Fruit fly (Drosophila melanogaster): Measurements from ENCODE around the gene ens.

The ens gene

DNA sequence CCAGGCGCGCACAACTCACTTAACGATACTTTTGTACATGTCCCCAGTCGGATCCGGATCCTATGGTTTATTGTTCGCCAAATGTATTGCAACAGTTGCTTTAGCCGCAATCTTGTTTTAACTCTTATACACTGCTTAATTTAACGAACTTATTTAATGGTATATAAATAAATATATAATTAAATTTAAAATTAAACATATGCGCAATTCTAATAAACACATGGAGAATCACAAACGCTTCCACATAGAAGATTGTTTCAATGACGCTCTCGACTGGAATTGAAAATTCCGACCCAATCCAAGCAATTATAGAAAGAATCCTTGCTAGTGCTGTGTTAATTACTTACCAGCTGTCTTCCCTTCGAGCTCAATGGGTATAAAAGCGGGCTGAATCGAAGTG is 6.8 kb upstream of the ens start, which contains the start of gene Akh:
Akh (plus strand) TSS at position 301 of the 400 bp plus-strand sequence.
- TF ChIP-seq Sin3A (optimal IDR thresholded peaks at IDR 0.05) (no peak), ttk (optimal IDR thresholded peaks at IDR 0.05) (no peak), insv (optimal IDR thresholded peaks at IDR 0.05) (no peak), psq (optimal IDR thresholded peaks at IDR 0.05) (no peak), Myc (optimal IDR thresholded peaks at IDR 0.05) (no peak), h (optimal IDR thresholded peaks at IDR 0.05) (no peak)

DNA sequence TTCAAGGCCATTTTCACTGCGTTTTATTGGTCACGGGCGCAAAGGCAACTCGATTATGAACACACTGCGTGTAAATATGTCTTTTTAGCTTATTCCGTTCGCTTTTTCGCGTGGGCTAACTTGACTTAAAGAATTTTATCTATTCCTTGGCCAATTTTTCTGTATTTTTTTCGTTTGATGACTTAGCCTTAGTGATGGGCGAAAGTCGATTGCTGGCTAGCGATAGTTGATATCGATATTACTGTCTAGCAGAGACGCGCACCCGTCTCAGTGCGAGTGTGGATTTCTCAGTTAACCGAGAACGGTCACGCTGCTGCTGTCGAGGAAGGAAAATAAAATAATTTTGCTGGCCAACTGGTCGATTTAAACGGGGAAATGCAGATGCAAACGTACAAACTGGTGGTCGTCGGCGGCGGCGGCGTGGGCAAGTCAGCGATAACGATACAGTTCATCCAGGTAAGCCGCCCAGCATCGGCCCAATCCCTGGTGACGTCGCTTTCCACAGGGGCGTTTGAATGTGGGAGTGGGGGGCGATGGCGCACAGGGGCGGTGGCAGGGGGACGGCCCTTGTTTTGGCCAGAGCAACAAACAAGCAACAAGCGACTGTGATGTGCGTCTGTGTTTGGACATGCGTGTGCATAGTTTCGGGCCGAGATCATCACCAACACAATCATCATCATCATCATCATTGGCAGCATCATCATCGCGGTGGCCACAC is 4.6 kb upstream of the ens start, which contains the start of the genes Rop and Ras64B:
Rop (minus strand) TSS at position 193 of the 718 bp plus-strand sequence.
Ras64B (plus strand) TSS at position 273 of the 718 bp plus-strand sequence.
- TF ChIP-seq Myc (optimal IDR thresholded peaks at IDR 0.05) = no peak
- no peak for TF ChIP-seq h (optimal IDR thresholded peaks at IDR 0.05)
- TF ChIP-seq ttk (optimal IDR thresholded peaks at IDR 0.05) = no peak
- TF ChIP-seq Sin3A (optimal IDR thresholded peaks at IDR 0.05) = no peak
- TF ChIP-seq psq (optimal IDR thresholded peaks at IDR 0.05) = no peak

DNA sequence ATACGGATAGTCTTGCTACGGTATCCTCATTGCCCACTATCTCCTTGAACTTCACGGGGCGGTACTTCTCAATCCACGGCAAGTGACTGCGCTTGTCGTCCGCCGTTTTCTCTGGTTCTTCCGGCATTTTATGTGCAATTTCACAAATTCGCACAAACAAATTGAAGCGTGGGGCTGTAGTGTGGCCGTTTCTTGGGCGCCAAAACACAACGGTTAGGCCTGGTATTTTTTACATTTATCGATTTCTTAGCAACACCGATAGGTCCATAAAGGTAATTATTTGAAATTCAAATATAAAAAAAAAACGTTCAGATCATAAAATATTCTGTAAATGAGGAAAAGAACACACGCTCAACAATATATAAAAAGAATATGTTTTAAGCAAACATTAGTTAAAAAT is 1.5 kb upstream of the ens start, which contains the start of gene RfC4:
RfC4 (minus strand) TSS at position 182 of the 400 bp plus-strand sequence.
- TF ChIP-seq Sin3A (optimal IDR thresholded peaks at IDR 0.05) (no peak), insv (optimal IDR thresholded peaks at IDR 0.05) (no peak), psq (optimal IDR thresholded peaks at IDR 0.05) (no peak), ttk (optimal IDR thresholded peaks at IDR 0.05) (no peak), Myc (optimal IDR thresholded peaks at IDR 0.05) (no peak), h (optimal IDR thresholded peaks at IDR 0.05) (no peak)

DNA sequence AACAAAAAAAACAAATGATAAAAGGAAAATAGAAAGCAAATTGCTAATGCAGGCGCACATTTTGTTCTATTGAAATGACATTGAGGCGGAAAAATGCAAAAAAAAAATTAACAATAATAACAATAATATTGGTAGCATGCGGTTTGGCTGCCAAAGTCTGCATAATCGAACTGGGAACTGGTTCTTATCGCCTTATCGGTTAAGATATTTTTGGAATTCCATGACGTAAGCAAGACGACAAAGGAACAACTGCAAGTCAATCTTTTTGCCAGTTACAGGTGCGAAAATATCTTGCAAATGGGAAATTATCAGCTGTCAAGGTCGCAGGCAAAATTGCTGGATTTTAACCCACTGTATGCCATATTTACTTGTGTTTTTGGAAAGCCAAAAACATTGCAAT is 1.8 kb downstream of the ens start:
- no peak for TF ChIP-seq h (optimal IDR thresholded peaks at IDR 0.05)
- TF ChIP-seq ttk (optimal IDR thresholded peaks at IDR 0.05) = no peak
- TF ChIP-seq insv (optimal IDR thresholded peaks at IDR 0.05) = no peak
- no peak for TF ChIP-seq Myc (optimal IDR thresholded peaks at IDR 0.05)
- TF ChIP-seq psq (optimal IDR thresholded peaks at IDR 0.05) = no peak
- TF ChIP-seq Sin3A (optimal IDR thresholded peaks at IDR 0.05) = no peak

DNA sequence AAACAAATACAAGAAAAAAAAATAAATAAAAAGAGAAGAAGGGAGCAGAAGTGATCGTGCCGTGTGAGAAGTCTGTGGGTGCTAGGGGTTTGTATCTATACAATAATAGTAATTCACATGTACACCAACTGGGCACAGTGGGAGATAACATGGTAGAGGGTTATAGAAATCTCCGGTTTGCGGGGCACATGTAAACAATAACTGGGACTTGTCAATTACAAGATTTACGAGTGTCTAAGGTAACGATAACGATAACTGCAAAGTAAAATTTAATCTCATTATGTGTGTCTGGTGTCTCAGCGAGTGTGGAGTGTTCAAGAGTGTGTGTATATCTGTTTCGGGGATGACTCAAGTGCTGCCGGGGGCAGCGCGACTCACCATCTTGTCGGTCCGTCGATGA is 3.6 kb downstream of the ens start:
- TF ChIP-seq psq (optimal IDR thresholded peaks at IDR 0.05) (no peak), Myc (optimal IDR thresholded peaks at IDR 0.05) (no peak), h (optimal IDR thresholded peaks at IDR 0.05) (no peak), ttk (optimal IDR thresholded peaks at IDR 0.05) (no peak), Sin3A (optimal IDR thresholded peaks at IDR 0.05) (no peak), insv (optimal IDR thresholded peaks at IDR 0.05) (no peak)

DNA sequence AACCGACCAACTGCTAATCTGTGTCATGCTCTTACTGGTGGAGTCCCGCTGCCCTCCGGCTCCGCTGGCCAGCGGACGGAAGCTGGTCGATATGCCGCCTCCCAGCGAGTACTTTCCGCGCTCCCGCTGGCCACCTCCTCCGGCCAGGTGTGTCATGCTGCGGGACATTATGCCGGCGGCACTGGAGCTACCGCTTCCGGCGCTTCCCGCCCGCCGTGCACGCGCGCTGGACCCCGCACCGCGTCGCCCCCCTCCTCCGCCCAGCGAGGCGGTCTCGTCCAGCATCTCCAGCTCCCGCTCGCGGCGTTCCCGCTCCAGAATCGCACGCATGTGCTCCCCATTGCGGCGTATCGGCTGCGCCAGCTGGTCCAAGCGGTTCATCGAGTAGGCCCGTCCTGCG is 5.8 kb downstream of the ens start:
- TF ChIP-seq psq (optimal IDR thresholded peaks at IDR 0.05) (no peak), h (optimal IDR thresholded peaks at IDR 0.05) (no peak), Myc (optimal IDR thresholded peaks at IDR 0.05) (no peak)

DNA sequence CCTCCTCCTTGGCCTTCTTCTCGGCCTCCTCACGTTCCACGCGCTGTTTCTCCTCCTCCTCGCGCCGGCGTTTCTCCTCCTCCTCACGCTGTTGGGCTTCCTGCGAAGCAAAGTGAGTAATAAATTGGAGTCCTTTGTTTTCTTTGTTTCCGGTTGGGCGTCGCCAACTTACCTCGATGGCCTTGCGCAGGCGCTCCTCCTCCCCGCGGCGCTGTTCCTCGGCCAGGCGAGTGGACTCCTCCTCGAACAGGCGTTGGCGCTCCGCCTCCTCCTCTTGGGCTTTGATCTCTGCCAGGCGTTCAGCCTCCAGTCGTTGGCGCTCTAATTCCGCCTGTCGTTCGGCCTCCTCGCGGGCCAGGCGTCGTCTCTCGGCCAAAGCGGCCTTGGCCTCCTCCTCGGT is 8.6 kb downstream of the ens start:
- TF ChIP-seq psq (optimal IDR thresholded peaks at IDR 0.05) (no peak), ttk (optimal IDR thresholded peaks at IDR 0.05) (no peak), Sin3A (optimal IDR thresholded peaks at IDR 0.05) (no peak), h (optimal IDR thresholded peaks at IDR 0.05) (no peak), Myc (optimal IDR thresholded peaks at IDR 0.05) (no peak), insv (optimal IDR thresholded peaks at IDR 0.05) (no peak)

DNA sequence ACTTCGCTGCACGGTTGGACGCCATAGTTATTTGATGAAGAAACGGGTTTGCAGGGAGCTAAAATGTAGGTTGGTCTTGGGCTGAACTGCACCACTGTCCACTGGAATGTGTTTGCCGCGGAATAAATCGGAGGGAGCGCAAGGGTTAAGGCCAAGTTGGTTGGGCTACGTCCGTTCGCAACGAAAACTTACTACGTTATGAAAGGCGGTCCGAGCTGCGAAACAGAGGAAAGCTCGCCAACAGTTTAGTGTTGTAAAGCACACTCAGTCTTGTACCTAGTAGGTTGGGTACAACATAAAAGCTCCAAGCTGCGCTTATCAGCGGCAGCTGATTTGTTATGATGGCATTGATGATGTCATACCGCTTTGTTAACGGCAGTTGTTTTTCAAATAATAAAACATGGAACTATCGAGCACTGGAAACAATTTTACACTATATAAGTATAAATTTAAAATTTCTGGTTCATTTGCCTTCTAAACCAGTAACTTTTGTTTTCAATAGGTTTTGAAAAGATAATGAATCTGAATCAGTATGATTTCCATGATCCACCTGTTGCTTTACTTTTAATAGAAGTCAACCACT is 12.1 kb downstream of the ens start, which contains the start of gene Chd64:
Chd64 (minus strand) TSS at position 204 of the 583 bp plus-strand sequence.
- TF ChIP-seq h (optimal IDR thresholded peaks at IDR 0.05) (no peak), ttk (optimal IDR thresholded peaks at IDR 0.05) (no peak), Myc (optimal IDR thresholded peaks at IDR 0.05) (no peak), psq (optimal IDR thresholded peaks at IDR 0.05) (no peak), insv (optimal IDR thresholded peaks at IDR 0.05) (no peak), Sin3A (optimal IDR thresholded peaks at IDR 0.05) (no peak)

DNA sequence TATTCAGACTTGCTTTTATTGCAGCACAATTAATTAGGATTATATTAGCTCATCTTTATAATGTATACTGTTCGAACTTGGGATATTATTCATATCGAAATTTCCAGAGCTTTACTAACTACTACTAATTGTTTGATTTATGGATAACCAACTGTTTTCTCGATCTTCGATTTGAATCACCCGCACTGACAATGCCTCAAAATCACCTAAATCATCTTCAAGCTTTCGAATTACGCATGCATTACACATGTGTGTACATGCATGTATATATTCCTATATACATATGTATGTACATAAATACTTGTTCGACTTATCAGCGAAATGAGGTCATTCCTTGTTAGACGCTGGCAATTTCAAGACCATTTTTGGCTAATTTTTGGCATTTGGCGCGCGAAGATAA is 12.8 kb downstream of the ens start:
- no peak for TF ChIP-seq psq (optimal IDR thresholded peaks at IDR 0.05)
- no peak for TF ChIP-seq Myc (optimal IDR thresholded peaks at IDR 0.05)
- no peak for TF ChIP-seq Sin3A (optimal IDR thresholded peaks at IDR 0.05)
- TF ChIP-seq ttk (optimal IDR thresholded peaks at IDR 0.05) = no peak
- TF ChIP-seq insv (optimal IDR thresholded peaks at IDR 0.05) = no peak
- no peak for TF ChIP-seq h (optimal IDR thresholded peaks at IDR 0.05)

DNA sequence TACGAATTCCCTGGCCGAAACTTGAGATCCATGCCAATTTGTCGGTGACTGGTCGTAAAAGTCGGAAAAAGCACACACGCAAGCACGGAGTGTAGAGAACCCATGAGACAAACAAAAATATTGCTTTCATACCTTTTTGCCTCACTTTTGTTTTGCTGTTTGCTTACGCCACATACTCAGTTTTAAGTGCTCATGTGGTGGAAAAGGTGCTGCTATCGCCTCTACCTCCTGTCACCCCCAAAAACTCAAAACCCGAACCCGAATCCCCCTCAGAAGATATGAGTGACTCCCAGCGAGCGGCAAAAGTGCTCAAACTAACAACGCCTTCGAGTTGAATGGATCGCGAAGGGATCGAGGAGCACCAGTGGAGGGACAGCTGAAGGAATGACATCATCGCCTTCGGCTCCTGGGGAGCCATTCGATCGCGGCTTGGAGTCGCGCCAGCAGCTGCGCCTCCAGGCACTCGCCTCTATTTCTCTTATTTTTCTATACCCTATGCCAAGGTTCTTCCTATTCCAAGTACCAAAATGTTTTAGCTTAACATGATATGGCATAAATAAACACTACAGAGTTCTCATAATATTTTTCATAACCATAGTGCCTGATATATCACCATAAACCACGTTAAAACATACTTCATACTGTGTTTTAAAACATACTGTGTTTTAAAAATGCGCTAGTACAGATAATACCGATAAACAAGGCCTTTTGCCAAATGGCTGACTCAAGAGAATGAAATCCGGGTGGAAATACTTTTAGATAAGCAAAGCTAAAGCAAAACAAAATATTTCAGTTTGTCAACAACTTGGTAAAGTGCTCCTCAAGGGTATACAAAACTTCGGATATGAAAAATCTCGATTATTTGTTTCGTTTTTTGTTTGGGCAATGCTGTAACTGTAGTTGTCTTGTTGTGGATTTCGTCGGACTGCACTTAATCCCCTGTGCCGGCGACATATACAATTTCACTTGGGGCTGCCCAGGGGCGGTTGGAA is 13.7 kb downstream of the ens start:
- TF ChIP-seq insv (optimal IDR thresholded peaks at IDR 0.05) (no peak), ttk (optimal IDR thresholded peaks at IDR 0.05) (peak; percentile 16)

DNA sequence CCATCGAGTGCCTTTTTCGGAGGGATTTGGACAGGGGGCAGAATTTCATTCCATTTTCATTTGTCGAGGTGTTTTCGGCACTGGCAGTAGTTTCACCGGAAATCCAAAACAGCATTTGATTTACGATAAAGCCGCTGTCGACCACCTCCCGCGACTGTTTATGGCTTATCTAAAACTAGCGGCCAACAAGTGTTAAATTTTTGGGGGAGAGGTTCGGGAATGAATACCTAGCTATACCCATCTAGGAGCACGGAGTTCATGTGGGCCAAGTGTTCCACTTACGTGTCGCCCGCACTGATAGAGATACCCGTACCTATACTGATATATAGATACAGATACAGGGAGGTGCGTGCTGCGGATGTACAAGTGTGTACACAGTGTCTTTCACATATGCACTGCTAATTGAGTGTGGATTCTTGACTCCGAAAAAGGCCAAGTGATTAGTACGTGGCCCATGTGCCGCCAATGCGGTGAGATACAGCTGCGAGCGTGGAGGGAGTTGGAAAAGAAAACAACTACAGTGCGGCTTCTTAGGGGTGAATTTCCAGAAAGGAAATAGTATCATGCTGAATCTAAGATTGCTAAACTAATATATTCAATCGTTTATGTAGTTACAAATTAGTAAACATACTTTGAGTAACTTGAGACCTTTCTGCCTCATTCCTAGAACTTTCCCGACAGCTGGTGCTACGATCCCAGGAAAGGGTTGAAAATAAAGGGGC is 14.6 kb downstream of the ens start:
- TF ChIP-seq psq (optimal IDR thresholded peaks at IDR 0.05) (no peak), Sin3A (optimal IDR thresholded peaks at IDR 0.05) (no peak), h (optimal IDR thresholded peaks at IDR 0.05) (no peak), Myc (optimal IDR thresholded peaks at IDR 0.05) (no peak), ttk (optimal IDR thresholded peaks at IDR 0.05) (no peak), insv (optimal IDR thresholded peaks at IDR 0.05) (no peak)

Measured in Kc167 (cell line).